Fruit fly (Drosophila melanogaster) whole organism, embryonic: ENCODE measurements around the gene CG42538.

Experiments
- Aef1 ChIP-seq: fragments of 200-800 bp; sonication (Bioruptor generic); IDR thresholded peaks from 3 replicates; pipeline ENCODE4 v1.3.6; 2022; ENCODE audit warnings: missing biosample characterization, missing genetic modification characterization
- CG10209 ChIP-seq: fragments of 200-800 bp; sonication (Bioruptor generic); optimal IDR thresholded peaks from 3 replicates; lab custom pipeline; 2017; ENCODE audit warnings: missing biosample characterization, mild to moderate bottlenecking, missing genetic modification characterization, missing genetic modification reagents
- CG11456 ChIP-seq: fragments of 200-800 bp; sonication (Bioruptor generic); IDR thresholded peaks from 3 replicates; pipeline ENCODE4 v1.3.6; 2022; ENCODE audit warnings: missing biosample characterization, missing genetic modification characterization
- CG12104 ChIP-seq: fragments of 200-800 bp; sonication (Bioruptor generic); optimal IDR thresholded peaks from 3 replicates; lab custom pipeline; 2016; ENCODE audit warnings: missing biosample characterization, missing genetic modification characterization
- CG13296 ChIP-seq: fragments of 200-800 bp; sonication (Bioruptor generic); optimal IDR thresholded peaks from 3 replicates; lab custom pipeline; 2018; ENCODE audit warnings: missing biosample characterization, mild to moderate bottlenecking, missing genetic modification characterization
- CG14014 ChIP-seq: fragments of 200-800 bp; sonication (Bioruptor generic); IDR thresholded peaks from 2 replicates; pipeline ENCODE4 v1.3.6; 2022; ENCODE audit warnings: missing biosample characterization, missing genetic modification characterization
- CG17829 ChIP-seq: fragments of 200-800 bp; optimal IDR thresholded peaks from 2 replicates; lab custom pipeline; 2019; ENCODE audit warnings: missing biosample characterization, mild to moderate bottlenecking, missing genetic modification characterization, moderate library complexity
- CG18011 ChIP-seq: fragments of 200-800 bp; sonication (Bioruptor generic); optimal IDR thresholded peaks from 2 replicates; lab custom pipeline; 2017; ENCODE audit warnings: missing biosample characterization, missing genetic modification characterization, mild to moderate bottlenecking, moderate library complexity, missing genotype
- CG18764 ChIP-seq: fragments of 200-800 bp; sonication (Bioruptor generic); optimal IDR thresholded peaks from 3 replicates; lab custom pipeline; 2016; ENCODE audit warnings: missing biosample characterization, missing genetic modification characterization
- CG2120 ChIP-seq: fragments of 200-800 bp; sonication (Bioruptor generic); optimal IDR thresholded peaks from 3 replicates; lab custom pipeline; 2016; ENCODE audit warnings: missing biosample characterization, missing genetic modification characterization
- CG2712 ChIP-seq: fragments of 200-800 bp; optimal IDR thresholded peaks from 3 replicates; lab custom pipeline; 2019; ENCODE audit warnings: missing biosample characterization, mild to moderate bottlenecking, missing genetic modification characterization, moderate library complexity
- CG32532 ChIP-seq: fragments of 200-800 bp; sonication (Bioruptor generic); IDR thresholded peaks from 2 replicates; pipeline ENCODE4 v1.3.6; 2022; ENCODE audit warnings: missing biosample characterization, missing genetic modification characterization
- CG32772 ChIP-seq: fragments of 200-800 bp; sonication (Bioruptor generic); IDR thresholded peaks from 2 replicates; pipeline ENCODE4 v1.3.6; 2022; ENCODE audit warnings: missing biosample characterization, missing genetic modification characterization
- CG3281 ChIP-seq: fragments of 200-800 bp; sonication (Bioruptor generic); optimal IDR thresholded peaks from 3 replicates; lab custom pipeline; 2017; ENCODE audit warnings: missing biosample characterization, mild to moderate bottlenecking, missing genetic modification characterization
- CG33557 ChIP-seq: fragments of 200-800 bp; sonication (Bioruptor generic); optimal IDR thresholded peaks from 2 replicates; lab custom pipeline; 2019; ENCODE audit warnings: missing biosample characterization, mild to moderate bottlenecking, missing genetic modification characterization, moderate library complexity
- CG3726 ChIP-seq: fragments of 200-800 bp; sonication (Bioruptor generic); IDR thresholded peaks from 3 replicates; pipeline ENCODE4, ENCODE4 v1.3.6; 2022; ENCODE audit warnings: missing biosample characterization, missing genetic modification characterization
- CG3838 ChIP-seq: fragments of 200-800 bp; sonication (Bioruptor generic); optimal IDR thresholded peaks from 3 replicates; lab custom pipeline; 2016; ENCODE audit warnings: missing biosample characterization, missing genetic modification characterization
- CG6854 ChIP-seq: fragments of 200-800 bp; sonication (Bioruptor generic); optimal IDR thresholded peaks from 3 replicates; lab custom pipeline; 2017; ENCODE audit warnings: missing biosample characterization, mild to moderate bottlenecking, missing genetic modification characterization
- CG7271 ChIP-seq: fragments of 200-800 bp; sonication (Bioruptor generic); optimal IDR thresholded peaks from 2 replicates; lab custom pipeline; 2018; ENCODE audit warnings: missing biosample characterization, mild to moderate bottlenecking, missing genetic modification characterization, moderate library complexity
- CG7556 ChIP-seq: fragments of 200-800 bp; sonication (Bioruptor generic); optimal IDR thresholded peaks from 2 replicates; lab custom pipeline; 2017; ENCODE audit warnings: missing biosample characterization, mild to moderate bottlenecking, missing genetic modification characterization
- CG9727 ChIP-seq: fragments of 200-800 bp; sonication (Bioruptor generic); optimal IDR thresholded peaks from 3 replicates; lab custom pipeline; 2017; ENCODE audit warnings: missing biosample characterization, mild to moderate bottlenecking, missing genetic modification characterization
- Dip2 ChIP-seq: fragments of 200-800 bp; sonication (Bioruptor generic); IDR thresholded peaks from 2 replicates; pipeline ENCODE4 v1.3.6; 2022; ENCODE audit warnings: missing biosample characterization, missing genetic modification characterization
- Dp ChIP-seq: fragments of 200-800 bp; sonication (Bioruptor generic); optimal IDR thresholded peaks from 2 replicates; lab custom pipeline; 2018; ENCODE audit warnings: missing biosample characterization, mild to moderate bottlenecking, missing genetic modification characterization, moderate library complexity
- ERR ChIP-seq: fragments of 200-800 bp; sonication (Bioruptor generic); optimal IDR thresholded peaks from 2 replicates; lab custom pipeline; 2016; ENCODE audit warnings: missing biosample characterization, missing genetic modification characterization
- H2.0 ChIP-seq: fragments of 200-800 bp; sonication (Bioruptor generic); IDR thresholded peaks from 2 replicates; pipeline ENCODE4 v1.3.6; 2022; ENCODE audit warnings: missing biosample characterization, missing genetic modification characterization
- Hr3 ChIP-seq: fragments of 200-800 bp; sonication (Bioruptor generic); optimal IDR thresholded peaks from 3 replicates; lab custom pipeline; 2016; ENCODE audit warnings: missing biosample characterization, missing genetic modification characterization
- NfI ChIP-seq: fragments of 200-800 bp; sonication (Bioruptor generic); optimal IDR thresholded peaks from 3 replicates; lab custom pipeline; 2018; ENCODE audit warnings: missing biosample characterization, mild to moderate bottlenecking, missing genetic modification characterization, moderate library complexity
- Oli ChIP-seq: fragments of 200-800 bp; sonication (Bioruptor generic); optimal IDR thresholded peaks from 2 replicates; lab custom pipeline; 2018; ENCODE audit warnings: missing biosample characterization, mild to moderate bottlenecking, missing genetic modification characterization, moderate library complexity
- Side ChIP-seq: fragments of 200-800 bp; sonication (Bioruptor generic); optimal IDR thresholded peaks from 2 replicates; lab custom pipeline; 2016; ENCODE audit warnings: missing biosample characterization, missing genetic modification characterization
- YL-1 ChIP-seq: fragments of 200-800 bp; sonication (Bioruptor generic); optimal IDR thresholded peaks from 3 replicates; lab custom pipeline; 2017; ENCODE audit warnings: missing biosample characterization, mild to moderate bottlenecking, missing genetic modification characterization
- abd-A ChIP-seq: fragments of 200-800 bp; sonication (Bioruptor generic); optimal IDR thresholded peaks from 3 replicates; lab custom pipeline; 2019; ENCODE audit warnings: missing biosample characterization, mild to moderate bottlenecking, missing genetic modification characterization, moderate library complexity
- aop ChIP-seq: fragments of 200-800 bp; sonication (Bioruptor generic); IDR thresholded peaks from 2 replicates; pipeline ENCODE4 v1.3.6; 2022; ENCODE audit warnings: missing biosample characterization, missing genetic modification characterization
- ase ChIP-seq: fragments of 200-800 bp; sonication (Bioruptor generic); IDR thresholded peaks from 3 replicates; pipeline ENCODE4 v1.3.6; 2022; ENCODE audit warnings: missing biosample characterization, missing genetic modification characterization
- cad ChIP-seq: fragments of >200 bp; optimal IDR thresholded peaks from 2 replicates; lab custom pipeline; 2017; ENCODE audit warnings: missing biosample characterization, missing genetic modification characterization
- ci ChIP-seq: fragments of 200-800 bp; sonication (Bioruptor generic); IDR thresholded peaks from 3 replicates; pipeline ENCODE4 v1.3.6; 2022; ENCODE audit warnings: missing biosample characterization, missing genetic modification characterization
- emc ChIP-seq: fragments of 200-800 bp; sonication (Bioruptor generic); optimal IDR thresholded peaks from 2 replicates; lab custom pipeline; 2016; ENCODE audit warnings: missing biosample characterization, missing genetic modification characterization
- en ChIP-seq: fragments of 200-800 bp; sonication (Bioruptor generic); optimal IDR thresholded peaks from 2 replicates; lab custom pipeline; 2016; ENCODE audit warnings: missing biosample characterization, missing genetic modification characterization
- ewg ChIP-seq: fragments of 200-800 bp; sonication (Bioruptor generic); optimal IDR thresholded peaks from 3 replicates; lab custom pipeline; 2017; ENCODE audit warnings: mild to moderate bottlenecking, missing biosample characterization, missing genetic modification reagents, missing genetic modification characterization
- fru ChIP-seq: fragments of >200 bp; optimal IDR thresholded peaks from 2 replicates; lab custom pipeline; 2017
- gsb ChIP-seq: fragments of 200-800 bp; sonication (Bioruptor generic); IDR thresholded peaks from 2 replicates; pipeline ENCODE4 v1.3.6; 2022; ENCODE audit warnings: missing biosample characterization, missing genetic modification characterization
- lbe ChIP-seq: fragments of 200-800 bp; sonication (Bioruptor generic); optimal IDR thresholded peaks from 2 replicates; lab custom pipeline; 2016; ENCODE audit warnings: missing biosample characterization, mild to moderate bottlenecking, missing genetic modification characterization
- maf-S ChIP-seq: fragments of 200-800 bp; sonication (Bioruptor generic); optimal IDR thresholded peaks from 2 replicates; lab custom pipeline; 2016; ENCODE audit warnings: missing biosample characterization, missing genetic modification characterization
- nom ChIP-seq: fragments of 200-800 bp; sonication (Bioruptor generic); optimal IDR thresholded peaks from 2 replicates; lab custom pipeline; 2017; ENCODE audit warnings: missing biosample characterization, missing genetic modification characterization, mild to moderate bottlenecking, moderate library complexity, missing genetic modification reagents
- oc ChIP-seq: fragments of 200-800 bp; sonication (Bioruptor generic); optimal IDR thresholded peaks from 2 replicates; lab custom pipeline; 2018; ENCODE audit warnings: missing biosample characterization, mild to moderate bottlenecking, missing genetic modification characterization, moderate library complexity
- row ChIP-seq: fragments of 200-800 bp; sonication (Bioruptor generic); IDR thresholded peaks from 3 replicates; pipeline ENCODE4 v1.3.6; 2022; ENCODE audit warnings: missing biosample characterization, missing genetic modification characterization
- slp2 ChIP-seq: fragments of 200-800 bp; sonication (Bioruptor generic); optimal IDR thresholded peaks from 2 replicates; lab custom pipeline; 2016; ENCODE audit warnings: missing biosample characterization, missing genetic modification characterization
- sqz ChIP-seq: fragments of 200-800 bp; sonication (Bioruptor generic); optimal IDR thresholded peaks from 3 replicates; lab custom pipeline; 2018; ENCODE audit warnings: missing biosample characterization, mild to moderate bottlenecking, missing genetic modification characterization
- toy ChIP-seq: fragments of 200-800 bp; sonication (Bioruptor generic); IDR thresholded peaks from 2 replicates; pipeline ENCODE4 v1.3.6; 2022; ENCODE audit warnings: missing biosample characterization, missing genetic modification characterization
- unpg ChIP-seq: fragments of 200-800 bp; sonication (Bioruptor generic); optimal IDR thresholded peaks from 3 replicates; lab custom pipeline; 2018; ENCODE audit warnings: missing biosample characterization, mild to moderate bottlenecking, missing genetic modification characterization, moderate library complexity
- wdn ChIP-seq: fragments of 200-800 bp; sonication (Bioruptor generic); IDR thresholded peaks from 2 replicates; pipeline ENCODE4 v1.3.6; 2022; ENCODE audit warnings: missing biosample characterization, missing genetic modification characterization
- z ChIP-seq: fragments of 200-800 bp; sonication (Bioruptor generic); IDR thresholded peaks from 3 replicates; pipeline ENCODE4 v1.3.6; 2022; ENCODE audit warnings: missing biosample characterization, missing genetic modification characterization

Gene CG42538

dm6 chr3L:16045831-16046336, 11.6 kb downstream of the CG42538 start (continued):
- no peak for TF ChIP-seq Dip2 (GFP tag; lab: Robert Waterston, UW)
- peak; percentile 95 for TF ChIP-seq CG2120 (GFP tag; lab: Kevin White, UChicago)
- TF ChIP-seq gsb (GFP tag; lab: Robert Waterston, UW) = peak; percentile 80
- TF ChIP-seq CG3838 (GFP tag; lab: Kevin White, UChicago) = peak; percentile 51
- TF ChIP-seq CG32772 = peak; percentile 89
- TF ChIP-seq Oli (tag; lab: Kevin White, UChicago) = peak; percentile 93
- TF ChIP-seq CG13296 (GFP tag; lab: Kevin White, UChicago) = peak; percentile 96
- peak; percentile 41 for TF ChIP-seq abd-A (tag; lab: Kevin White, UChicago)
- TF ChIP-seq slp2 (GFP tag; lab: Kevin White, UChicago) = peak; percentile 88
- no peak for TF ChIP-seq cad (GFP tag; lab: Kevin White, UChicago)
- TF ChIP-seq CG18011 (GFP tag; lab: Kevin White, UChicago) = peak; percentile 69
- peak; percentile 78 for TF ChIP-seq emc (GFP tag; lab: Kevin White, UChicago)
- peak; percentile 91 for TF ChIP-seq CG10209
- TF ChIP-seq CG3281 (GFP tag; lab: Kevin White, UChicago) = peak; percentile 88
- TF ChIP-seq H2.0 (GFP tag; lab: Robert Waterston, UW) = peak; percentile 86
- TF ChIP-seq CG11456 = peak; percentile 82
- TF ChIP-seq unpg = peak; percentile 97
- TF ChIP-seq aop (GFP tag; lab: Robert Waterston, UW) = peak; percentile 71
- TF ChIP-seq Dp (GFP tag; lab: Kevin White, UChicago) = no peak
- peak; percentile 85 for TF ChIP-seq Hr3 (GFP tag; lab: Kevin White, UChicago)
- peak; percentile 92 for TF ChIP-seq CG9727
- TF ChIP-seq Side (GFP tag; lab: Kevin White, UChicago) = peak; percentile 91
- TF ChIP-seq CG7271 (tag; lab: Kevin White, UChicago) = peak; percentile 94
- TF ChIP-seq CG33557 = peak; percentile 93
- TF ChIP-seq CG17829 (tag; lab: Kevin White, UChicago) = peak; percentile 97
- TF ChIP-seq Aef1 (GFP tag; lab: Robert Waterston, UW) = peak; percentile 82
- peak; percentile 88 for TF ChIP-seq CG12104 (GFP tag; lab: Kevin White, UChicago)
- TF ChIP-seq oc (tag; lab: Kevin White, UChicago) = peak; percentile 94
- TF ChIP-seq CG18764 (GFP tag; lab: Kevin White, UChicago) = peak; percentile 84
- peak; percentile 97 for TF ChIP-seq lbe
- TF ChIP-seq row (GFP tag; lab: Robert Waterston, UW) = peak; percentile 97
- TF ChIP-seq toy = peak; percentile 67
- no peak for TF ChIP-seq fru (lab: Kevin White, UChicago)
- TF ChIP-seq z = peak; percentile 77; the same call in 2 of the 3 replicates
- TF ChIP-seq CG2712 = peak; percentile 97
- TF ChIP-seq CG3726 (GFP tag; lab: Robert Waterston, UW) = peak; percentile 77; the same call in 1 of the 3 replicates
- TF ChIP-seq ase (GFP tag; lab: Robert Waterston, UW) = peak; percentile 83
- peak; percentile 89 for TF ChIP-seq CG7556 (GFP tag; lab: Kevin White, UChicago)
- TF ChIP-seq CG32532 (GFP tag; lab: Robert Waterston, UW) = peak; percentile 96
- TF ChIP-seq CG14014 (GFP tag; lab: Robert Waterston, UW) = peak; percentile 94
- peak; percentile 91 for TF ChIP-seq maf-S (GFP tag; lab: Kevin White, UChicago)
- TF ChIP-seq NfI = peak; percentile 91
- peak; percentile 90 for TF ChIP-seq CG6854
- peak; percentile 84 for TF ChIP-seq en (GFP tag; lab: Kevin White, UChicago)
- peak; percentile 89 for TF ChIP-seq nom (GFP tag; lab: Kevin White, UChicago)
- TF ChIP-seq ci = peak; percentile 97
- TF ChIP-seq wdn (GFP tag; lab: Robert Waterston, UW) = peak; percentile 86
- peak; percentile 99 for TF ChIP-seq sqz (GFP tag; lab: Kevin White, UChicago)
- TF ChIP-seq ewg (GFP tag; lab: Kevin White, UChicago) = peak; percentile 89
- peak; percentile 83 for TF ChIP-seq ERR (GFP tag; lab: Kevin White, UChicago)
- peak; percentile 87 for TF ChIP-seq YL-1 (GFP tag; lab: Kevin White, UChicago)
